Worm (Caenorhabditis elegans) whole organism, mixed stage, embryonic: ENCODE measurements around the gene C44B11.6.

Source experiments
- ces-1 ChIP-seq: fragments of 150-350 bp; optimal IDR thresholded peaks from 2 replicates; lab custom pipeline; 2014; ENCODE audit warnings: missing biosample characterization, missing genetic modification reagents, missing genetic modification characterization
- mep-1 ChIP-seq: fragments of 150-350 bp; optimal IDR thresholded peaks from 2 replicates; lab custom pipeline; 2017; ENCODE audit warnings: missing biosample characterization, missing genetic modification reagents, missing genetic modification characterization, inconsistent platforms
- nhr-12 ChIP-seq: fragments of 150-350 bp; optimal IDR thresholded peaks from 2 replicates; lab custom pipeline; 2014; ENCODE audit warnings: missing biosample characterization, missing genetic modification characterization

DNA sequence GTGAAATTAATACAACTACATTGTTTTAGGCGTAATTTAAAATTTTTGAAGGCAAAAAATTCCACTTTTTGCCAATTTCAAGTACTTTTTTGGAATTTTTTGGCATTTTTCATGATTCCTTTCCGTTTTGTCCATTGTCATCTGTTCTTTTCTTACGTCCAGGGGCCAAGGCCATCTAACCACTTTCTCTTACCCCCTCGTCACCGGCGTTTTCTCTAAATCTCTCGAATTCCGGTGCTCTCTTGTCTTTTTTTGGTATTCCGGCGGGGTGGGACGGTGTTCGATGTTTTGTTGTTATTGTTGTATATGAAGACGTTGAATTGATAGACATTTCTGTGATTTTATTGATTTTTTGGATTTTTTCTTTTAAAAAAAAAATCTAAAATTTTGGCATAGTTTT lies 8.7 kb downstream of the C44B11.6 start:
- no peak for TF ChIP-seq mep-1
- no peak for TF ChIP-seq nhr-12
- TF ChIP-seq ces-1 (GFP tag; lab: Kevin White, UChicago), result no peak
